Fruit fly (Drosophila melanogaster): ENCODE results near the gene CG12375.

Gene CG12375

dm6 chr2L:8159498-8159897 is 32.8 kb upstream of the CG12375 start, which contains the start of the genes PAPLA1 and Rbsn-5 (continued):
- peak; percentile 90 for TF ChIP-seq nerfin-1 (tag; optimal IDR thresholded peaks at IDR 0.05)
- TF ChIP-seq HmgZ (tag; optimal IDR thresholded peaks at IDR 0.05) = peak; percentile 97
- TF ChIP-seq Hr3 (GFP tag; optimal IDR thresholded peaks at IDR 0.05) = peak; percentile 95
- peak; percentile 95 for TF ChIP-seq CG12659 (GFP tag; optimal IDR thresholded peaks at IDR 0.05)
- TF ChIP-seq aop (GFP tag; IDR thresholded peaks at IDR 0.05) = peak; percentile 68; the same call in 1 of the 2 replicates
- peak; percentile 94 for TF ChIP-seq CG10654 (GFP tag; optimal IDR thresholded peaks at IDR 0.05)
- peak; percentile 88 for TF ChIP-seq Nf-YC (tag; optimal IDR thresholded peaks at IDR 0.05)
- peak; percentile 97 for TF ChIP-seq CG30403 (GFP tag; optimal IDR thresholded peaks at IDR 0.05)
- TF ChIP-seq Bdp1 (GFP tag; optimal IDR thresholded peaks at IDR 0.05) = peak; percentile 89
- peak; percentile 100 for TF ChIP-seq Ets65A (GFP tag)
- TF ChIP-seq CG2129 (GFP tag; IDR thresholded peaks at IDR 0.05; ENCODE audit: partially characterized antibody) = no peak
- peak; percentile 88 for TF ChIP-seq otp (GFP tag; IDR thresholded peaks at IDR 0.05)
- peak; percentile 68 for TF ChIP-seq CG2116 (GFP tag; optimal IDR thresholded peaks at IDR 0.05)
- TF ChIP-seq mld (GFP tag; IDR thresholded peaks at IDR 0.05; ENCODE audit: partially characterized antibody) = no peak
- TF ChIP-seq Oaz (GFP tag; IDR thresholded peaks at IDR 0.05) = peak; percentile 81
- TF ChIP-seq CG3407 (GFP tag; optimal IDR thresholded peaks at IDR 0.05) = peak; percentile 83
- peak; percentile 97 for TF ChIP-seq bab2 (GFP tag; optimal IDR thresholded peaks at IDR 0.05)
- TF ChIP-seq CG30020 (tag; optimal IDR thresholded peaks at IDR 0.05) = peak; percentile 72
- peak; percentile 91 for TF ChIP-seq repo (GFP tag; optimal IDR thresholded peaks at IDR 0.05)
- TF ChIP-seq CG12155 (GFP tag; optimal IDR thresholded peaks at IDR 0.05) = peak; percentile 92
- peak; percentile 95 for TF ChIP-seq CoRest (tag; optimal IDR thresholded peaks at IDR 0.05)
- peak; percentile 88 for TF ChIP-seq CrebB (tag; optimal IDR thresholded peaks at IDR 0.05)
- no peak for TF ChIP-seq CG15479 (GFP tag; optimal IDR thresholded peaks at IDR 0.05)
- peak; percentile 83 for TF ChIP-seq Hey (tag; optimal IDR thresholded peaks at IDR 0.05)
- TF ChIP-seq Dll (GFP tag; IDR thresholded peaks at IDR 0.05; ENCODE audit: partially characterized antibody) = peak; percentile 51; the same call in 3 of the 4 replicates
- 0 out of 3 replicates have a peak, but pooled peaks have one; percentile 22 for TF ChIP-seq CG2199 (GFP tag; IDR thresholded peaks at IDR 0.05)
- TF ChIP-seq Elba2 (GFP tag; optimal IDR thresholded peaks at IDR 0.05) = peak; percentile 45
- peak; percentile 100 for TF ChIP-seq CG17385 (GFP tag; optimal IDR thresholded peaks at IDR 0.05)
- TF ChIP-seq jigr1 (GFP tag; IDR thresholded peaks at IDR 0.05) = peak; percentile 87
- peak; percentile 88 for TF ChIP-seq HHEX (GFP tag; optimal IDR thresholded peaks at IDR 0.05)
- TF ChIP-seq CG34224 (GFP tag; IDR thresholded peaks at IDR 0.05; ENCODE audit: partially characterized antibody) = no peak
- TF ChIP-seq chif (GFP tag; optimal IDR thresholded peaks at IDR 0.05) = peak; percentile 95
- TF ChIP-seq Pdp1 (GFP tag; optimal IDR thresholded peaks at IDR 0.05) = peak; percentile 93 to 97
- peak; percentile 91 for TF ChIP-seq Meics (GFP tag; optimal IDR thresholded peaks at IDR 0.05)
- peak; percentile 55; the same call in 1 of the 2 replicates for TF ChIP-seq toy (GFP tag; IDR thresholded peaks at IDR 0.05)
- peak; percentile 88 for TF ChIP-seq NC2α (GFP tag; optimal IDR thresholded peaks at IDR 0.05)
- peak; percentile 71 for TF ChIP-seq ro (GFP tag; IDR thresholded peaks at IDR 0.05)
- peak; percentile 84 for TF ChIP-seq btn (GFP tag; optimal IDR thresholded peaks at IDR 0.05)
- TF ChIP-seq run (tag; optimal IDR thresholded peaks at IDR 0.05) = peak; percentile 76
- peak; percentile 81 for TF ChIP-seq CG17802 (tag; optimal IDR thresholded peaks at IDR 0.05)
- peak; percentile 64 for TF ChIP-seq Adf1 (GFP tag; IDR thresholded peaks at IDR 0.05)
- peak; percentile 93 for TF ChIP-seq emc (GFP tag; optimal IDR thresholded peaks at IDR 0.05)
- peak; percentile 95 for TF ChIP-seq CG12391 (tag; optimal IDR thresholded peaks at IDR 0.05)
- peak; percentile 84 for TF ChIP-seq CG10267 (tag; optimal IDR thresholded peaks at IDR 0.05)
- TF ChIP-seq CG15514 (GFP tag; optimal IDR thresholded peaks at IDR 0.05) = peak; percentile 90
- peak; percentile 97 for TF ChIP-seq zfh2 (GFP tag; optimal IDR thresholded peaks at IDR 0.05)
- peak; percentile 83 for TF ChIP-seq ATbp (GFP tag; optimal IDR thresholded peaks at IDR 0.05)
- peak; percentile 92 for TF ChIP-seq crc (GFP tag; optimal IDR thresholded peaks at IDR 0.05)
- no peak for TF ChIP-seq CkIIα-i1 (GFP tag; IDR thresholded peaks at IDR 0.05)
- peak; percentile 83 for TF ChIP-seq CG16779 (GFP tag; IDR thresholded peaks at IDR 0.05)
